Worm (Caenorhabditis elegans): ENCODE measurements around the gene F54H5.3.

ce11 chrII:6630811-6631210, 8.8 kb downstream of the F54H5.3 start, which contains the start of gene T19D12.4:
- TF ChIP-seq W03F9.2 (tag; optimal IDR thresholded peaks at IDR 0.05) = no peak
- no peak for TF ChIP-seq him-1 (tag; optimal IDR thresholded peaks at IDR 0.05)

Measured in whole organism, L4/young adult.